Comparison of ENCODE assay signal across 1 fruit fly cellular context in the genomic region with DNA sequence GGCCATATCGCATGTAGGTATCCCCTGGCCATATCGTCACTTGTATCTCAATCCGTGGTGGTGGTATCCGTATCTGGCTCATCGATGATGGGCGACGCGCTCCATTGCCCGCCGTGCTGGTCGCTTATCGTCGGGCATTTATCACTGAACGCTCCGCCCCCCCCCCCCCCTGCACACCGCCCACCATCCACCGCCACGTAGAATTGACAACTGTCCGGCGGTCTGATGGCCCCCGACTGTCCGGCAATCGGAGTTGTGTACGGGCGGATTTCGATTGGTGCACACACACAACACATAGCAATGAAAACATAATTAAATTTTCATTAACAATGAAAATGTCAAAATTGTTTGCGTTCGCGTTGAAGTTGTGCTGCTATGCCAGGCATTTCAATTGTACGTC.
TF ChIP-seq lines count a peak whose summit lies in the region.

No protein-coding gene starts in this region.

TF ChIP-seq in whole organism, embryonic, 481 proteins besides CTCF, POLR2A, EP300 and RAD21 (continued from another document):
- TF ChIP-seq mirr (GFP tag; optimal IDR thresholded peaks at IDR 0.05; lab: Kevin White, UChicago) (peak; percentile 42), Hey (tag; optimal IDR thresholded peaks at IDR 0.05; lab: Kevin White, UChicago) (no peak), sob (GFP tag; IDR thresholded peaks at IDR 0.05; lab: Robert Waterston, UW) (0 out of 2 replicates have a peak, but pooled peaks have one; percentile 7), CG34376 (GFP tag; optimal IDR thresholded peaks at IDR 0.05; lab: Kevin White, UChicago) (no peak), Nf-YB (GFP tag; optimal IDR thresholded peaks at IDR 0.05; lab: Kevin White, UChicago) (peak; percentile 40), crol (GFP tag; IDR thresholded peaks at IDR 0.05; lab: Robert Waterston, UW) (peak; percentile 87), Deaf1 (tag; optimal IDR thresholded peaks at IDR 0.05; lab: Kevin White, UChicago) (no peak), sr (GFP tag; IDR thresholded peaks at IDR 0.05; lab: Robert Waterston, UW) (0 out of 3 replicates have a peak, but pooled peaks have one; percentile 21)
